In the genomic region with DNA sequence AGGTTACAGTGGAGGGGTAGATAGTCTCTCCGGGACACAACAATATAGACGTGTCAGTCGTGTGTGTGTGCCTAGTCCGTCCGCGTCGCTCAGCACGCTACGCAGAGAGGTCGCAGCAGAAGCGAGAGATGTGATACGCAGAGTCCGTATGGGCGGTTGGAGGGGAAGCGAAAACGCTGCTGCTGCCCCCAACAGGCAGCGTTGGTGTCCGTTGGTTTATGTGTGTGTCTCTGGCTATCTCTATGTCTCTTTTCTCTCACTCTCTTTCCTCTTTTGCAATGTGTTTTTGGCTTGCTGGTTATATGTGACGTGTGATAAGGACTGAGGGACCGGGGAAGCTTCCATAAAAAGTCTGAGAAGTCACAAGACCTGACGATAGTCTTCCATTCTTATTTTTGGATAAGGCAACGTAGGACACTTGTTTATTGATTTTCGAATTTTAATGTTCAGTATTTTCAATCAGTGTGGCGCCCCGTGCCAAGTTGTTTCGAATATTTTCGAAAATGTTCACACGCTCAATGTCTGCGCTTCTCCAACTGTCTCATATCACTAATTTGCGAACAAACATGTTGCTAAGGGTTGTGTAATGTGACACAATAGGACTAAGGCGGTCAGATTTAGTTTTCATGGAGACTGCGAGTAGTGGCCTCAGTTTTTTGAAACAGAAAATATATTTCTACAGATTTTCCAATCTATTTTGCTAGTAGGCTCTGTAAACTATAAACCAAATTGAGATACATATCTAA, we compare ENCODE assay signal across 5 worm cellular contexts.
TF ChIP-seq lines count a peak whose summit lies in the region.

Gene pab-2, minus strand, starts transcription at position 69 of the 746 bp plus-strand sequence.

TF ChIP-seq in whole organism, L1 larva, 84 proteins besides CTCF, POLR2A, EP300 and RAD21 (continues in another document):
- TF ChIP-seq lin-13 (GFP tag; optimal IDR thresholded peaks at IDR 0.05; lab: Kevin White, UChicago) (no peak), unc-130 (tag; optimal IDR thresholded peaks at IDR 0.05; lab: Kevin White, UChicago) (peak; percentile 64), ceh-82 (tag; optimal IDR thresholded peaks at IDR 0.05; lab: Kevin White, UChicago) (peak; percentile 15 to 86 (median 76)), lin-14 (GFP tag; optimal IDR thresholded peaks at IDR 0.05; lab: Kevin White, UChicago) (peak; percentile 94), nhr-90 (tag; optimal IDR thresholded peaks at IDR 0.05; lab: Kevin White, UChicago; ENCODE audit: poor library complexity) (peak; percentile 83), alr-1 (tag; optimal IDR thresholded peaks at IDR 0.05; lab: Kevin White, UChicago; ENCODE audit: borderline replicate concordance) (no peak), egl-13 (tag; optimal IDR thresholded peaks at IDR 0.05; lab: Kevin White, UChicago) (peak; percentile 54), blmp-1 (tag; optimal IDR thresholded peaks at IDR 0.05; lab: Kevin White, UChicago) (peak; percentile 67), ceh-90 (tag; optimal IDR thresholded peaks at IDR 0.05; lab: Kevin White, UChicago) (no peak), nhr-84 (tag; optimal IDR thresholded peaks at IDR 0.05; lab: Kevin White, UChicago) (no peak), fkh-10 (GFP tag; optimal IDR thresholded peaks at IDR 0.05; lab: Kevin White, UChicago) (no peak), snu-23 (GFP tag; optimal IDR thresholded peaks at IDR 0.05; lab: Kevin White, UChicago) (peak; percentile 87), nhr-12 (tag; optimal IDR thresholded peaks at IDR 0.05; lab: Kevin White, UChicago) (no peak), isw-1 (GFP tag; IDR thresholded peaks at IDR 0.05; lab: Robert Waterston, UW) (peak; percentile 9; the same call in 1 of the 2 replicates), egl-27 (tag; optimal IDR thresholded peaks at IDR 0.05; lab: Kevin White, UChicago) (peak in 1 of 2 experiments; percentile 17)

TF ChIP-seq in whole organism, L3 larva, 47 proteins besides CTCF, POLR2A, EP300 and RAD21 (continues in another document):
- TF ChIP-seq elt-3 (tag; optimal IDR thresholded peaks at IDR 0.05; lab: Kevin White, UChicago) (peak in 1 of 3 experiments; percentile 33), unc-39 (tag; optimal IDR thresholded peaks at IDR 0.05; lab: Kevin White, UChicago) (no peak), lsy-12 (tag; optimal IDR thresholded peaks at IDR 0.05; lab: Kevin White, UChicago) (peak; percentile 75), fos-1 (tag; optimal IDR thresholded peaks at IDR 0.05; lab: Kevin White, UChicago) (peak; percentile 26), hmg-11 (tag; optimal IDR thresholded peaks at IDR 0.05; lab: Kevin White, UChicago) (peak; percentile 97), nhr-237 (tag; optimal IDR thresholded peaks at IDR 0.05; lab: Kevin White, UChicago) (no peak), lin-15B (tag; optimal IDR thresholded peaks at IDR 0.05; lab: Kevin White, UChicago) (peak; percentile 8), mdl-1 (tag; optimal IDR thresholded peaks at IDR 0.05; lab: Kevin White, UChicago) (peak; percentile 42), sea-2 (GFP tag; optimal IDR thresholded peaks at IDR 0.05; lab: Kevin White, UChicago) (no peak), ztf-11 (tag; optimal IDR thresholded peaks at IDR 0.05; lab: Kevin White, UChicago) (no peak), egl-27 (tag; optimal IDR thresholded peaks at IDR 0.05; lab: Kevin White, UChicago) (peak; percentile 6), snpc-4 (tag; optimal IDR thresholded peaks at IDR 0.05; lab: Kevin White, UChicago) (peak; percentile 75), nfya-1 (tag; optimal IDR thresholded peaks at IDR 0.05; lab: Kevin White, UChicago; ENCODE audit: insufficient read depth) (peak; percentile 79), nhr-76 (tag; optimal IDR thresholded peaks at IDR 0.05; lab: Kevin White, UChicago) (no peak), ceh-28 (tag; optimal IDR thresholded peaks at IDR 0.05; lab: Kevin White, UChicago) (peak; percentile 65), tbx-2 (tag; optimal IDR thresholded peaks at IDR 0.05; lab: Kevin White, UChicago) (peak; percentile 57), pqm-1 (tag; optimal IDR thresholded peaks at IDR 0.05; lab: Kevin White, UChicago) (peak; percentile 69)

TF ChIP-seq in whole organism, early embryonic, 17 proteins besides CTCF, POLR2A, EP300 and RAD21:
- TF ChIP-seq B0310.2 (tag; optimal IDR thresholded peaks at IDR 0.05; lab: Kevin White, UChicago) = no peak
- TF ChIP-seq ceh-36 (tag; optimal IDR thresholded peaks at IDR 0.05; lab: Kevin White, UChicago) = no peak
- TF ChIP-seq hnd-1 (tag; optimal IDR thresholded peaks at IDR 0.05; lab: Kevin White, UChicago) = no peak
- no peak for TF ChIP-seq ama-1 (optimal IDR thresholded peaks at IDR 0.05; lab: Kevin White, UChicago)
- TF ChIP-seq F13C5.2 (tag; optimal IDR thresholded peaks at IDR 0.05; lab: Kevin White, UChicago) = peak; percentile 69
- peak; percentile 48; the same call in 1 of the 2 replicates for TF ChIP-seq pes-1 (GFP tag; IDR thresholded peaks at IDR 0.05; lab: Robert Waterston, UW)
- peak; percentile 44 for TF ChIP-seq ets-7 (tag; optimal IDR thresholded peaks at IDR 0.05; lab: Kevin White, UChicago)
- TF ChIP-seq sea-1 (GFP tag; conservative IDR thresholded peaks at IDR 0.05; lab: Robert Waterston, UW) = no peak
- peak; percentile 87 for TF ChIP-seq hmg-4 (GFP tag; optimal IDR thresholded peaks at IDR 0.05; lab: Kevin White, UChicago)
- no peak for TF ChIP-seq tbx-11 (GFP tag; IDR thresholded peaks at IDR 0.05; lab: Robert Waterston, UW)
- no peak for TF ChIP-seq tra-4 (tag; optimal IDR thresholded peaks at IDR 0.05; lab: Kevin White, UChicago)
- TF ChIP-seq hmbx-1 (tag; optimal IDR thresholded peaks at IDR 0.05; lab: Kevin White, UChicago) = no peak
- 0 out of 2 replicates have a peak, but pooled peaks have one; percentile 43 for TF ChIP-seq scrt-1 (GFP tag; IDR thresholded peaks at IDR 0.05; lab: Robert Waterston, UW)
- peak; percentile 72 for TF ChIP-seq aly-1 (tag; optimal IDR thresholded peaks at IDR 0.05; lab: Kevin White, UChicago)
- no peak for TF ChIP-seq tbx-37 (GFP tag; conservative IDR thresholded peaks at IDR 0.05; lab: Robert Waterston, UW)
- TF ChIP-seq flt-1 (GFP tag; IDR thresholded peaks at IDR 0.05; lab: Robert Waterston, UW) = peak; percentile 24; the same call in 1 of the 2 replicates
- no peak for TF ChIP-seq ceh-13 (GFP tag; optimal IDR thresholded peaks at IDR 0.05; lab: Kevin White, UChicago)

TF ChIP-seq in whole organism, midembryonic, 9 proteins besides CTCF, POLR2A, EP300 and RAD21:
- TF ChIP-seq cog-1 (tag; optimal IDR thresholded peaks at IDR 0.05; lab: Kevin White, UChicago) (peak; percentile 69), ztf-29 (GFP tag; IDR thresholded peaks at IDR 0.05; lab: Robert Waterston, UW) (peak; percentile 73), med-1 (GFP tag; optimal IDR thresholded peaks at IDR 0.05; lab: Kevin White, UChicago; ENCODE audit: insufficient read depth) (no peak), ztf-23 (GFP tag; IDR thresholded peaks at IDR 0.05; lab: Robert Waterston, UW) (peak; percentile 72), flt-1 (GFP tag; IDR thresholded peaks at IDR 0.05; lab: Robert Waterston, UW) (0 out of 2 replicates have a peak, but pooled peaks have one; percentile 39), ref-1 (GFP tag; conservative IDR thresholded peaks at IDR 0.05; lab: Robert Waterston, UW) (no peak), tab-1 (GFP tag; IDR thresholded peaks at IDR 0.05; lab: Robert Waterston, UW) (no peak), T22C8.4 (GFP tag; IDR thresholded peaks at IDR 0.05; lab: Robert Waterston, UW) (no peak), klf-2 (GFP tag; conservative IDR thresholded peaks at IDR 0.05; lab: Robert Waterston, UW) (no peak)

TF ChIP-seq in whole organism, young adult, 124 proteins besides CTCF, POLR2A, EP300 and RAD21 (continues in another document):
- TF ChIP-seq ets-4 (GFP tag; optimal IDR thresholded peaks at IDR 0.05; lab: Kevin White, UChicago) (peak; percentile 46), Y79H2A.3 (GFP tag; conservative IDR thresholded peaks at IDR 0.05; lab: Robert Waterston, UW) (no peak), K12H6.12 (tag; optimal IDR thresholded peaks at IDR 0.05; lab: Kevin White, UChicago) (peak; percentile 79), nhr-90 (tag; optimal IDR thresholded peaks at IDR 0.05; lab: Kevin White, UChicago) (peak; percentile 63), lin-26 (GFP tag; IDR thresholded peaks at IDR 0.05; lab: Robert Waterston, UW) (0 out of 2 replicates have a peak, but pooled peaks have one; percentile 43), lin-54 (GFP tag; optimal IDR thresholded peaks at IDR 0.05; lab: Kevin White, UChicago) (peak; percentile 29), ztf-26 (tag; optimal IDR thresholded peaks at IDR 0.05; lab: Kevin White, UChicago) (peak; percentile 82), somi-1 (GFP tag; optimal IDR thresholded peaks at IDR 0.05; lab: Kevin White, UChicago) (peak; percentile 28), let-607 (tag; optimal IDR thresholded peaks at IDR 0.05; lab: Kevin White, UChicago) (peak; percentile 84 to 85), tbp1 (GFP tag; optimal IDR thresholded peaks at IDR 0.05; lab: Kevin White, UChicago) (peak; percentile 65), egrh-3 (GFP tag; IDR thresholded peaks at IDR 0.05; lab: Robert Waterston, UW) (peak; percentile 58), chd-7 (tag; optimal IDR thresholded peaks at IDR 0.05; lab: Kevin White, UChicago) (peak; percentile 76), rcor-1 (GFP tag; IDR thresholded peaks at IDR 0.05; lab: Robert Waterston, UW) (0 out of 2 replicates have a peak, but pooled peaks have one; percentile 27), ztf-18 (tag; optimal IDR thresholded peaks at IDR 0.05; lab: Kevin White, UChicago) (peak; percentile 17), cebp-2 (GFP tag; IDR thresholded peaks at IDR 0.05; lab: Robert Waterston, UW) (0 out of 2 replicates have a peak, but pooled peaks have one; percentile 84), athp-1 (tag; optimal IDR thresholded peaks at IDR 0.05; lab: Kevin White, UChicago) (no peak), zim-3 (tag; optimal IDR thresholded peaks at IDR 0.05; lab: Kevin White, UChicago) (no peak), atf-7 (tag; optimal IDR thresholded peaks at IDR 0.05; lab: Kevin White, UChicago) (peak; percentile 76), mcd-1 (GFP tag; IDR thresholded peaks at IDR 0.05; lab: Robert Waterston, UW) (peak; percentile 65), ceh-27 (GFP tag; optimal IDR thresholded peaks at IDR 0.05; lab: Kevin White, UChicago) (peak; percentile 55), madf-6 (GFP tag; IDR thresholded peaks at IDR 0.05; lab: Robert Waterston, UW) (peak; percentile 30; the same call in 1 of the 2 replicates), K11D2.4 (GFP tag; IDR thresholded peaks at IDR 0.05; lab: Robert Waterston, UW) (peak; percentile 63; the same call in 1 of the 2 replicates), Y56A3A.18 (GFP tag; IDR thresholded peaks at IDR 0.05; lab: Robert Waterston, UW) (0 out of 2 replicates have a peak, but pooled peaks have one; percentile 49), Y53G8AR.9 (GFP tag; conservative IDR thresholded peaks at IDR 0.05; lab: Robert Waterston, UW) (0 out of 2 replicates have a peak, but pooled peaks have one; percentile 59), ekl-4 (GFP tag; IDR thresholded peaks at IDR 0.05; lab: Robert Waterston, UW) (no peak), ceh-40 (GFP tag; IDR thresholded peaks at IDR 0.05; lab: Robert Waterston, UW) (no peak), lin-35 (GFP tag; optimal IDR thresholded peaks at IDR 0.05; lab: Kevin White, UChicago) (peak in 1 of 3 experiments; percentile 44), ceh-58 (GFP tag; IDR thresholded peaks at IDR 0.05; lab: Robert Waterston, UW) (no peak)

Comparison
In these comparisons a context has a peak if more than half of its experiments do, and no peak if none do; other contexts are left out.
1. Of the 8 proteins assayed by ChIP-seq in both whole organism, young adult and whole organism, L1 larva: peak only in whole organism, young adult: snpc-4; only in whole organism, L1 larva: efl-1 and unc-130; in both: nhr-90; in neither: 2; mixed calls (peak in some experiments, not most) for 2.